Fruit fly (Drosophila melanogaster) whole organism, embryonic: ENCODE results near the gene CG13124.

Experiments
- ATbp ChIP-seq: fragments of 200-800 bp; sonication (Bioruptor generic); optimal IDR thresholded peaks from 2 replicates; lab custom pipeline; 2017; ENCODE audit warnings: missing biosample characterization, mild to moderate bottlenecking, missing genetic modification characterization, missing genetic modification reagents
- B-H1 ChIP-seq: fragments of 200-800 bp; sonication (Bioruptor generic); IDR thresholded peaks from 3 replicates; pipeline ENCODE4 v1.3.6; 2022; ENCODE audit warnings: missing biosample characterization, missing genetic modification characterization
- B-H2 ChIP-seq: fragments of 200-800 bp; sonication (Bioruptor generic); optimal IDR thresholded peaks from 2 replicates; lab custom pipeline; 2018; ENCODE audit warnings: missing biosample characterization, mild to moderate bottlenecking, missing genetic modification characterization
- CG11398 ChIP-seq: fragments of 200-800 bp; sonication (Bioruptor generic); optimal IDR thresholded peaks from 2 replicates; lab custom pipeline; 2016; ENCODE audit warnings: missing biosample characterization, missing genetic modification characterization
- CG12219 ChIP-seq: fragments of 200-800 bp; sonication (Bioruptor generic); optimal IDR thresholded peaks from 3 replicates; lab custom pipeline; 2018; ENCODE audit warnings: missing biosample characterization, mild to moderate bottlenecking, missing genetic modification characterization
- CG12659 ChIP-seq: fragments of 200-800 bp; sonication (Bioruptor generic); optimal IDR thresholded peaks from 3 replicates; lab custom pipeline; 2017; ENCODE audit warnings: mild to moderate bottlenecking, missing biosample characterization, missing genetic modification reagents, missing genetic modification characterization
- CG15479 ChIP-seq: fragments of 200-800 bp; sonication (Bioruptor generic); optimal IDR thresholded peaks from 3 replicates; lab custom pipeline; 2019; ENCODE audit warnings: missing biosample characterization, mild to moderate bottlenecking, missing genetic modification characterization, moderate library complexity
- CG1602 ChIP-seq: fragments of 200-800 bp; sonication (Bioruptor generic); optimal IDR thresholded peaks from 3 replicates; lab custom pipeline; 2016; ENCODE audit warnings: missing biosample characterization, missing genetic modification characterization
- CG18011 ChIP-seq: fragments of 200-800 bp; sonication (Bioruptor generic); optimal IDR thresholded peaks from 2 replicates; lab custom pipeline; 2017; ENCODE audit warnings: missing biosample characterization, missing genetic modification characterization, mild to moderate bottlenecking, moderate library complexity, missing genotype
- CG2116 ChIP-seq: fragments of 200-800 bp; sonication (Bioruptor generic); optimal IDR thresholded peaks from 3 replicates; lab custom pipeline; 2018; ENCODE audit warnings: missing biosample characterization, mild to moderate bottlenecking, missing genetic modification characterization
- CG30403 ChIP-seq: fragments of 200-800 bp; sonication (Bioruptor generic); optimal IDR thresholded peaks from 3 replicates; lab custom pipeline; 2016; ENCODE audit warnings: missing biosample characterization, missing genetic modification characterization
- CG33213 ChIP-seq: fragments of 200-800 bp; sonication (Bioruptor generic); optimal IDR thresholded peaks from 3 replicates; lab custom pipeline; 2016; ENCODE audit warnings: missing biosample characterization, missing genetic modification characterization
- CG4360 ChIP-seq: fragments of 200-800 bp; sonication (Bioruptor generic); IDR thresholded peaks from 2 replicates; pipeline ENCODE4 v1.3.6; 2022; ENCODE audit warnings: missing biosample characterization, missing genetic modification characterization
- CG4820 ChIP-seq: fragments of 200-800 bp; sonication (Bioruptor generic); optimal IDR thresholded peaks from 3 replicates; lab custom pipeline; 2016; ENCODE audit warnings: missing biosample characterization, missing genetic modification characterization
- CG6813 ChIP-seq: fragments of 200-800 bp; sonication (Bioruptor generic); optimal IDR thresholded peaks from 2 replicates; lab custom pipeline; 2017; ENCODE audit warnings: missing biosample characterization, missing genetic modification characterization, mild to moderate bottlenecking, moderate library complexity, missing genetic modification reagents
- CG7963 ChIP-seq: fragments of 200-800 bp; sonication (Bioruptor generic); IDR thresholded peaks from 3 replicates; pipeline ENCODE4 v1.3.6; 2022; ENCODE audit warnings: missing biosample characterization, missing genetic modification characterization; ENCODE audit not compliant: partially characterized antibody
- CG8089 ChIP-seq: fragments of 200-800 bp; sonication (Bioruptor generic); optimal IDR thresholded peaks from 3 replicates; lab custom pipeline; 2016; ENCODE audit warnings: missing biosample characterization, missing genetic modification characterization
- CG9437 ChIP-seq: fragments of 200-800 bp; sonication (Bioruptor generic); optimal IDR thresholded peaks from 2 replicates; lab custom pipeline; 2018; ENCODE audit warnings: missing biosample characterization, mild to moderate bottlenecking, missing genetic modification characterization
- CG9797 ChIP-seq: fragments of 200-800 bp; sonication (Bioruptor generic); optimal IDR thresholded peaks from 3 replicates; lab custom pipeline; 2018; ENCODE audit warnings: missing biosample characterization, mild to moderate bottlenecking, missing genetic modification characterization
- Dfd ChIP-seq, 2 experiments: fragments of >200 bp; optimal IDR thresholded peaks; 2 replicates each; lab custom pipeline; 2017; ENCODE audit warnings: missing biosample characterization in 2 of 2, missing genetic modification characterization in 2 of 2
- Doc2 ChIP-seq: fragments of 200-800 bp; sonication (Bioruptor generic); IDR thresholded peaks from 2 replicates; pipeline ENCODE4 v1.3.6; 2022; ENCODE audit warnings: missing biosample characterization, missing genetic modification characterization
- Fer3 ChIP-seq: fragments of 200-800 bp; sonication (Bioruptor generic); optimal IDR thresholded peaks from 2 replicates; lab custom pipeline; 2018; ENCODE audit warnings: missing biosample characterization, mild to moderate bottlenecking, missing genetic modification characterization, moderate library complexity
- HHEX ChIP-seq: fragments of 200-800 bp; sonication (Bioruptor generic); optimal IDR thresholded peaks from 3 replicates; lab custom pipeline; 2017; ENCODE audit warnings: missing biosample characterization, mild to moderate bottlenecking, missing genetic modification characterization, missing genetic modification reagents
- HLH3B ChIP-seq: fragments of 200-800 bp; sonication (Bioruptor generic); IDR thresholded peaks from 2 replicates; pipeline ENCODE4 v1.3.6; 2022; ENCODE audit warnings: missing biosample characterization, missing genetic modification characterization
- HmgD ChIP-seq: fragments of 200-800 bp; sonication (Bioruptor generic); optimal IDR thresholded peaks from 3 replicates; lab custom pipeline; 2016; ENCODE audit warnings: missing biosample characterization, missing genetic modification characterization
- Hsf ChIP-seq: fragments of 200-800 bp; sonication (Bioruptor generic); optimal IDR thresholded peaks from 3 replicates; lab custom pipeline; 2016; ENCODE audit warnings: missing biosample characterization, missing genetic modification characterization
- Lim3 ChIP-seq: fragments of 200-800 bp; sonication (Bioruptor generic); IDR thresholded peaks from 2 replicates; pipeline ENCODE4 v1.3.6; 2022; ENCODE audit warnings: missing biosample characterization, missing genetic modification characterization
- Lpt ChIP-seq: fragments of >200 bp; optimal IDR thresholded peaks from 2 replicates; lab custom pipeline; 2018; ENCODE audit warnings: missing biosample characterization, missing genetic modification characterization
- PHDP ChIP-seq: fragments of 200-800 bp; sonication (Bioruptor generic); optimal IDR thresholded peaks from 3 replicates; lab custom pipeline; 2018; ENCODE audit warnings: missing biosample characterization, mild to moderate bottlenecking, missing genetic modification characterization, moderate library complexity
- Rfx ChIP-seq: fragments of 200-800 bp; sonication (Bioruptor generic); IDR thresholded peaks from 2 replicates; pipeline ENCODE4 v1.3.6; 2022; ENCODE audit warnings: missing biosample characterization, missing genetic modification characterization
- Sin3A ChIP-seq: fragments of >200 bp; optimal IDR thresholded peaks from 2 replicates; lab custom pipeline; 2018
- Sox102F ChIP-seq: fragments of 200-800 bp; sonication (Bioruptor generic); optimal IDR thresholded peaks from 2 replicates; lab custom pipeline; 2018; ENCODE audit warnings: missing biosample characterization, mild to moderate bottlenecking, missing genetic modification characterization, moderate library complexity
- Spps ChIP-seq: fragments of 200-800 bp; sonication (Bioruptor generic); optimal IDR thresholded peaks from 2 replicates; lab custom pipeline; 2018; ENCODE audit warnings: missing biosample characterization, mild to moderate bottlenecking, missing genetic modification characterization
- Stat92E ChIP-seq, 3 experiments: fragments of >200 bp in 2 of 3; fragments of 200-800 bp in 1 of 3; sonication (Bioruptor generic) in 1 of 3; optimal IDR thresholded peaks; 2 replicates each; lab custom pipeline; 2017 to 2019; ENCODE audit warnings: missing biosample characterization in 3 of 3, missing genetic modification characterization in 3 of 3, mild to moderate bottlenecking in 1 of 3, moderate library complexity in 1 of 3
- Xrp1 ChIP-seq: fragments of 200-800 bp; sonication (Bioruptor generic); IDR thresholded peaks from 2 replicates; pipeline ENCODE4 v1.3.6; 2022; ENCODE audit warnings: missing biosample characterization, missing genetic modification characterization
- ara ChIP-seq: fragments of 200-800 bp; sonication (Bioruptor generic); IDR thresholded peaks from 2 replicates; pipeline ENCODE4 v1.3.6; 2022; ENCODE audit warnings: missing biosample characterization, missing genetic modification characterization
- bigmax ChIP-seq: fragments of 200-800 bp; sonication (Bioruptor generic); optimal IDR thresholded peaks from 2 replicates; lab custom pipeline; 2018; ENCODE audit warnings: missing biosample characterization, mild to moderate bottlenecking, missing genetic modification characterization
- fd64A ChIP-seq: fragments of 200-800 bp; sonication (Bioruptor generic); optimal IDR thresholded peaks from 3 replicates; lab custom pipeline; 2018; ENCODE audit warnings: missing biosample characterization, mild to moderate bottlenecking, missing genetic modification characterization
- fu2 ChIP-seq: fragments of 200-800 bp; sonication (Bioruptor generic); optimal IDR thresholded peaks from 2 replicates; lab custom pipeline; 2016; ENCODE audit warnings: missing biosample characterization, missing genetic modification characterization
- gcm2 ChIP-seq: fragments of 200-800 bp; sonication (Bioruptor generic); optimal IDR thresholded peaks from 2 replicates; lab custom pipeline; 2016; ENCODE audit warnings: missing biosample characterization, missing genetic modification characterization
- gsb ChIP-seq: fragments of 200-800 bp; sonication (Bioruptor generic); IDR thresholded peaks from 2 replicates; pipeline ENCODE4 v1.3.6; 2022; ENCODE audit warnings: missing biosample characterization, missing genetic modification characterization
- gsb-n ChIP-seq: fragments of 200-800 bp; sonication (Bioruptor generic); optimal IDR thresholded peaks from 3 replicates; lab custom pipeline; 2018; ENCODE audit warnings: missing biosample characterization, mild to moderate bottlenecking, missing genetic modification characterization
- lbe ChIP-seq: fragments of 200-800 bp; sonication (Bioruptor generic); optimal IDR thresholded peaks from 2 replicates; lab custom pipeline; 2016; ENCODE audit warnings: missing biosample characterization, mild to moderate bottlenecking, missing genetic modification characterization
- lov ChIP-seq, 2 experiments: fragments of 200-800 bp in 1 of 2; fragments of >200 bp in 1 of 2; sonication (Bioruptor generic) in 1 of 2; IDR thresholded peaks in 1 of 2; optimal IDR thresholded peaks in 1 of 2; 2 replicates in 1 of 2; 3 replicates in 1 of 2; pipeline versions ENCODE4 v1.3.6 to Lab custom; 2017 to 2022; ENCODE audit warnings: missing biosample characterization in 1 of 2, missing genetic modification characterization in 1 of 2
- mam ChIP-seq: fragments of 200-800 bp; sonication (Bioruptor generic); optimal IDR thresholded peaks from 3 replicates; lab custom pipeline; 2016; ENCODE audit warnings: missing biosample characterization, missing genetic modification characterization
- mirr ChIP-seq: fragments of 200-800 bp; sonication (Bioruptor generic); optimal IDR thresholded peaks from 3 replicates; lab custom pipeline; 2018; ENCODE audit warnings: missing biosample characterization, mild to moderate bottlenecking, missing genetic modification characterization
- oc ChIP-seq: fragments of 200-800 bp; sonication (Bioruptor generic); optimal IDR thresholded peaks from 2 replicates; lab custom pipeline; 2018; ENCODE audit warnings: missing biosample characterization, mild to moderate bottlenecking, missing genetic modification characterization, moderate library complexity
- pb ChIP-seq: fragments of 200-800 bp; sonication (Bioruptor generic); optimal IDR thresholded peaks from 3 replicates; lab custom pipeline; 2016; ENCODE audit warnings: missing biosample characterization, missing genetic modification characterization
- so ChIP-seq: fragments of 200-800 bp; sonication (Bioruptor generic); IDR thresholded peaks from 3 replicates; pipeline ENCODE4 v1.3.6; 2022; ENCODE audit warnings: missing biosample characterization, missing genetic modification characterization
- tll ChIP-seq, 2 experiments: fragments of 200-800 bp in 1 of 2; fragments of >200 bp in 1 of 2; sonication (Bioruptor generic) in 1 of 2; optimal IDR thresholded peaks; 2 replicates each; lab custom pipeline; 2017 to 2019; ENCODE audit warnings: missing biosample characterization in 2 of 2, missing genetic modification characterization in 2 of 2, mild to moderate bottlenecking in 1 of 2, moderate library complexity in 1 of 2
- trh ChIP-seq: fragments of 200-800 bp; sonication (Bioruptor generic); optimal IDR thresholded peaks from 2 replicates; lab custom pipeline; 2016; ENCODE audit warnings: missing biosample characterization, missing genetic modification characterization

The CG13124 gene

dm6 chr2L:9894871-9895364 is 13.5 kb downstream of the CG13124 start, which contains the start of gene Bka (continued):
- peak; percentile 28 for TF ChIP-seq mirr (GFP tag; lab: Kevin White, UChicago)
- TF ChIP-seq CG4360 (GFP tag; lab: Robert Waterston, UW), result no peak
- peak; percentile 20 for TF ChIP-seq CG15479
- TF ChIP-seq oc (tag; lab: Kevin White, UChicago), result peak; percentile 28
- peak; percentile 77 for TF ChIP-seq Sin3A (lab: Kevin White, UChicago)
- TF ChIP-seq gcm2, result no peak
- TF ChIP-seq CG4820 (GFP tag; lab: Kevin White, UChicago), result no peak
- no peak for TF ChIP-seq mam (GFP tag; lab: Kevin White, UChicago)
- peak; percentile 57 for TF ChIP-seq CG9797
- TF ChIP-seq CG7963 (GFP tag; lab: Robert Waterston, UW), result peak; percentile 93
- TF ChIP-seq Stat92E (GFP tag; optimal IDR thresholded peaks at IDR 0.05; lab: Kevin White, UChicago), result peak in 1 of 3 experiments; percentile 78
- no peak for TF ChIP-seq Lpt (GFP tag; lab: Kevin White, UChicago)
- no peak for TF ChIP-seq pb (GFP tag; lab: Kevin White, UChicago)
- no peak for TF ChIP-seq fu2
- peak; percentile 18 for TF ChIP-seq fd64A
- TF ChIP-seq lbe (GFP tag; lab: Kevin White, UChicago), result peak; percentile 72
- no peak for TF ChIP-seq Lim3 (GFP tag; lab: Robert Waterston, UW)
- no peak for TF ChIP-seq CG6813 (GFP tag; lab: Kevin White, UChicago)
- TF ChIP-seq CG1602, result no peak
- no peak for TF ChIP-seq ATbp (GFP tag; lab: Kevin White, UChicago)
- no peak for TF ChIP-seq HLH3B (GFP tag; lab: Robert Waterston, UW)
- TF ChIP-seq CG2116 (GFP tag; lab: Kevin White, UChicago), result peak; percentile 99
- no peak for TF ChIP-seq ara (GFP tag; lab: Robert Waterston, UW)
- peak; percentile 66 for TF ChIP-seq gsb-n (tag; lab: Kevin White, UChicago)
- peak; percentile 8 for TF ChIP-seq bigmax (GFP tag; lab: Kevin White, UChicago)
- TF ChIP-seq Dfd (GFP tag; optimal IDR thresholded peaks at IDR 0.05; lab: Kevin White, UChicago), result no peak
- peak; percentile 81 for TF ChIP-seq B-H2 (GFP tag; lab: Kevin White, UChicago)
- TF ChIP-seq CG8089, result no peak
- TF ChIP-seq Spps (tag; lab: Kevin White, UChicago), result peak; percentile 34
- TF ChIP-seq B-H1 (GFP tag; lab: Robert Waterston, UW), result no peak
- peak; percentile 41 for TF ChIP-seq Rfx (GFP tag; lab: Robert Waterston, UW)
- peak; percentile 64 for TF ChIP-seq HHEX (GFP tag; lab: Kevin White, UChicago)
- TF ChIP-seq CG30403 (GFP tag; lab: Kevin White, UChicago), result peak; percentile 26
- TF ChIP-seq Doc2, result no peak
- TF ChIP-seq CG33213 (GFP tag; lab: Kevin White, UChicago), result peak; percentile 20
- TF ChIP-seq HmgD (GFP tag; lab: Kevin White, UChicago), result no peak
- no peak for TF ChIP-seq lov (optimal IDR thresholded peaks at IDR 0.05; lab: Kevin White, UChicago)
- TF ChIP-seq lov (GFP tag; IDR thresholded peaks at IDR 0.05; lab: Robert Waterston, UW), result no peak
- TF ChIP-seq CG12659 (GFP tag; lab: Kevin White, UChicago), result peak; percentile 89
- TF ChIP-seq Sox102F (GFP tag; lab: Kevin White, UChicago), result no peak
- TF ChIP-seq CG12219 (GFP tag; lab: Kevin White, UChicago), result peak; percentile 6
- TF ChIP-seq trh (GFP tag; lab: Kevin White, UChicago), result no peak
- TF ChIP-seq CG9437, result peak; percentile 63
- peak; percentile 69 for TF ChIP-seq PHDP (tag; lab: Kevin White, UChicago)
- no peak for TF ChIP-seq Xrp1 (GFP tag; lab: Robert Waterston, UW)
- no peak for TF ChIP-seq so (GFP tag; lab: Robert Waterston, UW)
- TF ChIP-seq CG18011, result peak; percentile 22
- TF ChIP-seq Hsf (GFP tag; lab: Kevin White, UChicago), result peak; percentile 17
- no peak for TF ChIP-seq CG11398
- TF ChIP-seq gsb (GFP tag; lab: Robert Waterston, UW), result no peak
- TF ChIP-seq Fer3 (tag; lab: Kevin White, UChicago), result peak; percentile 47
- TF ChIP-seq tll (GFP tag; optimal IDR thresholded peaks at IDR 0.05; lab: Kevin White, UChicago), result no peak
